Worm (Caenorhabditis elegans) whole organism, late embryonic: ENCODE measurements around the gene cpl-1.

Source experiments
- C38D4.7 ChIP-seq: fragments of 200-800 bp; sonication (Bioruptor generic); optimal IDR thresholded peaks from 2 replicates; lab custom pipeline; 2018; ENCODE audit warnings: mild to moderate bottlenecking, missing genetic modification characterization, moderate library complexity, missing compliant biosample characterization
- K09A11.1 ChIP-seq: sonication (generic microtip); optimal IDR thresholded peaks from 2 replicates; lab custom pipeline; 2017; ENCODE audit warnings: antibody characterized with exemption, mild to moderate bottlenecking, missing genetic modification characterization, missing compliant biosample characterization; ENCODE audit not compliant: insufficient read depth
- T23F11.4 ChIP-seq: fragments of 200-800 bp; sonication (Bioruptor generic); optimal IDR thresholded peaks from 2 replicates; lab custom pipeline; 2018; ENCODE audit warnings: mild to moderate bottlenecking, missing genetic modification characterization, missing compliant biosample characterization
- Y22D7AL.16 ChIP-seq: sonication (generic microtip); optimal IDR thresholded peaks from 2 replicates; lab custom pipeline; 2016; ENCODE audit warnings: missing genetic modification characterization, missing compliant biosample characterization
- ahr-1 ChIP-seq: sonication (generic microtip); optimal IDR thresholded peaks from 2 replicates; lab custom pipeline; 2016; ENCODE audit warnings: missing genetic modification characterization, missing compliant biosample characterization
- ceh-18 ChIP-seq: sonication (generic microtip); optimal IDR thresholded peaks from 2 replicates; lab custom pipeline; 2016; ENCODE audit warnings: missing genetic modification characterization, missing compliant biosample characterization
- ceh-19 ChIP-seq: fragments of 200-800 bp; sonication (Bioruptor generic); optimal IDR thresholded peaks from 2 replicates; lab custom pipeline; 2018; ENCODE audit warnings: mild to moderate bottlenecking, missing genetic modification characterization, missing compliant biosample characterization
- ceh-2 ChIP-seq: sonication (generic microtip); optimal IDR thresholded peaks from 2 replicates; lab custom pipeline; 2016; ENCODE audit warnings: missing genotype, missing genetic modification characterization, missing compliant biosample characterization
- ceh-22 ChIP-seq: sonication (generic microtip); optimal IDR thresholded peaks from 2 replicates; lab custom pipeline; 2017; ENCODE audit warnings: missing biosample characterization, missing genetic modification characterization
- ceh-24 ChIP-seq: sonication (generic microtip); optimal IDR thresholded peaks from 2 replicates; lab custom pipeline; 2016; ENCODE audit warnings: mild to moderate bottlenecking, missing genetic modification characterization, missing compliant biosample characterization
- ceh-30 ChIP-seq: fragments of 150-350 bp; optimal IDR thresholded peaks from 2 replicates; lab custom pipeline; 2014; ENCODE audit warnings: missing biosample characterization, missing genetic modification characterization
- ceh-6 ChIP-seq: fragments of 200-800 bp; sonication (Bioruptor generic); optimal IDR thresholded peaks from 2 replicates; lab custom pipeline; 2018; ENCODE audit warnings: mild to moderate bottlenecking, missing genetic modification characterization, missing compliant biosample characterization
- che-1 ChIP-seq: sonication (generic microtip); optimal IDR thresholded peaks from 2 replicates; lab custom pipeline; 2016; ENCODE audit warnings: mild to moderate bottlenecking, missing genetic modification characterization, missing compliant biosample characterization
- dve-1 ChIP-seq: sonication (generic microtip); optimal IDR thresholded peaks from 2 replicates; lab custom pipeline; 2017; ENCODE audit warnings: antibody characterized with exemption, mild to moderate bottlenecking, missing genetic modification characterization, missing compliant biosample characterization
- fkh-10 ChIP-seq: fragments of 150-350 bp; optimal IDR thresholded peaks from 2 replicates; lab custom pipeline; 2014; ENCODE audit warnings: missing biosample characterization, missing genetic modification reagents, missing genetic modification characterization
- fkh-6 ChIP-seq: sonication (generic microtip); optimal IDR thresholded peaks from 2 replicates; lab custom pipeline; 2016; ENCODE audit warnings: missing genetic modification characterization, missing compliant biosample characterization
- gmeb-2 ChIP-seq: sonication (generic microtip); optimal IDR thresholded peaks from 2 replicates; lab custom pipeline; 2016; ENCODE audit warnings: missing genetic modification characterization, inconsistent platforms, missing compliant biosample characterization
- hlh-13 ChIP-seq: fragments of 200-800 bp; sonication (Bioruptor generic); optimal IDR thresholded peaks from 2 replicates; lab custom pipeline; 2018; ENCODE audit warnings: mild to moderate bottlenecking, missing genetic modification characterization, missing compliant biosample characterization
- hlh-30 ChIP-seq: sonication (generic microtip); optimal IDR thresholded peaks from 2 replicates; lab custom pipeline; 2017; ENCODE audit warnings: antibody characterized with exemption, missing genetic modification characterization, missing compliant biosample characterization; ENCODE audit not compliant: insufficient read depth
- hlh-8 ChIP-seq: sonication (generic microtip); optimal IDR thresholded peaks from 2 replicates; lab custom pipeline; 2016; ENCODE audit warnings: missing genotype, missing genetic modification characterization, missing compliant biosample characterization
- madf-2 ChIP-seq: sonication (generic microtip); optimal IDR thresholded peaks from 2 replicates; lab custom pipeline; 2017; ENCODE audit warnings: missing genetic modification characterization, missing compliant biosample characterization
- mec-3 ChIP-seq: sonication (generic microtip); optimal IDR thresholded peaks from 2 replicates; lab custom pipeline; 2016; ENCODE audit warnings: borderline replicate concordance, missing genetic modification characterization, missing compliant biosample characterization
- nhr-232 ChIP-seq: sonication (generic microtip); optimal IDR thresholded peaks from 2 replicates; lab custom pipeline; 2016; ENCODE audit warnings: missing genetic modification characterization, missing compliant biosample characterization
- odd-2 ChIP-seq: sonication (generic microtip); optimal IDR thresholded peaks from 2 replicates; lab custom pipeline; 2017; ENCODE audit warnings: antibody characterized with exemption, mild to moderate bottlenecking, missing genetic modification characterization, missing compliant biosample characterization
- pag-3 ChIP-seq: sonication (generic microtip); optimal IDR thresholded peaks from 2 replicates; lab custom pipeline; 2016; ENCODE audit warnings: missing compliant biosample characterization, missing genetic modification characterization, borderline replicate concordance
- pat-9 ChIP-seq: fragments of 200-800 bp; sonication (Bioruptor generic); optimal IDR thresholded peaks from 2 replicates; lab custom pipeline; 2018; ENCODE audit warnings: mild to moderate bottlenecking, missing genetic modification characterization, moderate library complexity, missing compliant biosample characterization
- pax-1 ChIP-seq: fragments of 150-350 bp; optimal IDR thresholded peaks from 2 replicates; lab custom pipeline; 2014; ENCODE audit warnings: missing biosample characterization, missing genetic modification characterization
- pha-2 ChIP-seq: sonication (generic microtip); optimal IDR thresholded peaks from 2 replicates; lab custom pipeline; 2017; ENCODE audit warnings: mild to moderate bottlenecking, missing genetic modification characterization, missing compliant biosample characterization
- pha-4 ChIP-seq: fragments of 150-350 bp; optimal IDR thresholded peaks from 2 replicates; lab custom pipeline; 2018; ENCODE audit warnings: missing biosample characterization, missing genetic modification reagents, missing genetic modification characterization
- pqm-1 ChIP-seq: sonication (generic microtip); optimal IDR thresholded peaks from 2 replicates; lab custom pipeline; 2016; ENCODE audit warnings: missing genetic modification characterization, missing compliant biosample characterization
- rnt-1 ChIP-seq: sonication (generic microtip); optimal IDR thresholded peaks from 2 replicates; lab custom pipeline; 2016; ENCODE audit warnings: missing genetic modification characterization, missing compliant biosample characterization
- sox-4 ChIP-seq: sonication (generic microtip); optimal IDR thresholded peaks from 2 replicates; lab custom pipeline; 2017; ENCODE audit warnings: mild to moderate bottlenecking, missing genetic modification characterization, inconsistent platforms, missing compliant biosample characterization
- syd-9 ChIP-seq: sonication (generic microtip); optimal IDR thresholded peaks from 2 replicates; lab custom pipeline; 2016; ENCODE audit warnings: mild to moderate bottlenecking, missing genetic modification characterization, moderate library complexity, missing compliant biosample characterization
- tbx-7 ChIP-seq: sonication (generic microtip); optimal IDR thresholded peaks from 2 replicates; lab custom pipeline; 2016; ENCODE audit warnings: missing genotype, missing genetic modification characterization, missing compliant biosample characterization
- ttx-3 ChIP-seq: sonication (generic microtip); optimal IDR thresholded peaks from 2 replicates; lab custom pipeline; 2016; ENCODE audit warnings: missing genetic modification reagents, missing genetic modification characterization, missing compliant biosample characterization
- unc-3 ChIP-seq, 2 experiments: fragments of 200-800 bp in 1 of 2; sonication (Bioruptor generic) in 1 of 2; sonication (generic microtip) in 1 of 2; conservative IDR thresholded peaks in 1 of 2; optimal IDR thresholded peaks in 1 of 2; 2 replicates each; pipeline versions ENCODE4 v1.3.6 to Lab custom; 2016 to 2022; ENCODE audit warnings: missing compliant biosample characterization in 2 of 2, missing genetic modification characterization in 2 of 2, missing genetic modification reagents in 1 of 2
- unc-55 ChIP-seq: sonication (generic microtip); optimal IDR thresholded peaks from 2 replicates; lab custom pipeline; 2017; ENCODE audit warnings: missing biosample characterization, missing genetic modification reagents, missing genetic modification characterization
- zip-5 ChIP-seq: sonication (generic microtip); optimal IDR thresholded peaks from 2 replicates; lab custom pipeline; 2016; ENCODE audit warnings: missing genetic modification characterization, missing compliant biosample characterization
- ztf-16 ChIP-seq: sonication (generic microtip); optimal IDR thresholded peaks from 2 replicates; lab custom pipeline; 2017; ENCODE audit warnings: missing genetic modification characterization, missing compliant biosample characterization

Gene cpl-1

DNA sequence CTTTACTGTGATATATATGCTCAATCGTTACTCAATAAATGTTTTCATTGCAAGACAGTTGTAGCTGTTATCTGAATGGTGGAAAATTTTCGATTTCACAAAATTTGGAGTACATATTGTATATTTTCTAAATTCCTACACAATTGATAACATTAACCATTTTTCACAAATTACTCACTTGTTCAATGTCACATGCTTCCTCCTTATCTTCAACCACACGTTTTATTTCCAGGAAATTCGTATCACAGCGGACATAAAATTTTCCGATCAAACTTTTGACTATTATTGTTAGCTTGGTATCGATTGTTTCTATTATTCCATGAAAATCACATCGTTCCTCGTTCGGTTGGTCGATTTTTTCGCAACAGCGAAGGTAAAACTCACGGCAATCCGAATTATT is 13.3 kb upstream of the cpl-1 start:
- TF ChIP-seq ceh-19 (GFP tag; lab: Kevin White, UChicago) (no peak), pha-2 (tag; lab: Kevin White, UChicago) (no peak), Y22D7AL.16 (tag; lab: Kevin White, UChicago) (no peak)
- TF ChIP-seq, all 69 proteins: peak for 0

DNA sequence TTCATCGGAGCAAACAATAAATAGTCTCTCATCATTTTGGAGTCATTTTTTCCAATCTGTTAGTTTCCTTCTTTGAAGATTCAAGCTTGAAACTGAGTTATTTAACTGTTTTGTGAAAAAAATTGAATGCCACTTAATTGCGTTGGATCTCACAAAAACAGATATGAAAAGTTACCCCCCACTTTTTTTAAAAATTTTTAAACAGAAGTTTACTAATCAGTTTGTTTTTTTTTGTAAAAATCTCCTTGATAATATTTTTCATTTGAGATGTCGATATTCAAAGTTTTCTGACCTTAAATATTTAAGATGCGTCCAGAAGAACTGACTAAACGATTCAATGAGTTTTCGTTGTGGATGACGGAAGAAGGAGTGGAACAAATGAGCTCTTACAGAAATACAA is 11.2 kb upstream of the cpl-1 start, which contains the start of gene Y32B12C.1:
Gene Y32B12C.1, plus strand, starts transcription at position 301 of the 400 bp plus-strand sequence.
- TF ChIP-seq ceh-2 (tag; lab: Kevin White, UChicago), result no peak
- TF ChIP-seq unc-55 (GFP tag; lab: Kevin White, UChicago), result no peak
- TF ChIP-seq hlh-8 (tag; lab: Kevin White, UChicago), result no peak
- no peak for TF ChIP-seq pag-3 (tag; lab: Kevin White, UChicago)
- TF ChIP-seq nhr-232 (tag; lab: Kevin White, UChicago), result no peak
- no peak for TF ChIP-seq dve-1 (tag; lab: Kevin White, UChicago)
- TF ChIP-seq ttx-3, result no peak
- no peak for TF ChIP-seq pat-9 (tag; lab: Kevin White, UChicago)
- TF ChIP-seq unc-3 (GFP tag; conservative IDR thresholded peaks at IDR 0.05; lab: Robert Waterston, UW), result no peak
- no peak for TF ChIP-seq unc-3 (tag; optimal IDR thresholded peaks at IDR 0.05; lab: Kevin White, UChicago)
- TF ChIP-seq Y22D7AL.16 (tag; lab: Kevin White, UChicago), result no peak
- TF ChIP-seq rnt-1 (tag; lab: Kevin White, UChicago), result no peak
- TF ChIP-seq syd-9, result no peak

DNA sequence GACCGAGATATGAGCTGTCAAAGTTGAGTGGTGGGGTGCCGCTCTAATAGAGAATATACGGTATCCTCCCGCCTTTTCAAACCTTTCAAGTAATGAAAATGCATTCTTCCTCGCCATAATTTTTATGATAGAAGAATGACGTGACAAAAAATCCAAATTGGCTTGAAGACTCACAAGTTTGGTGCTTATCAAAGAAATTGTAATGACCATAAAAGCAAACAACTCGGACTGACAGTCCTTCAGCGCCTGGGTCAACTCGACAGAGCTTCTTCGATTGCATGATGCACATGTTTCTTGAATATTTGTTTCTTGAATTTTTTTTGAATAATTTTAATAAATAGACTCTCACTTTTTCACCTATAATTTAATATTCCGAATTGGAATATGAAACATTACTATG is 10.3 kb upstream of the cpl-1 start:
- TF ChIP-seq K09A11.1 (tag; lab: Kevin White, UChicago), result no peak
- TF ChIP-seq pax-1 (tag; lab: Kevin White, UChicago), result no peak
- TF ChIP-seq madf-2 (tag; lab: Kevin White, UChicago), result no peak

DNA sequence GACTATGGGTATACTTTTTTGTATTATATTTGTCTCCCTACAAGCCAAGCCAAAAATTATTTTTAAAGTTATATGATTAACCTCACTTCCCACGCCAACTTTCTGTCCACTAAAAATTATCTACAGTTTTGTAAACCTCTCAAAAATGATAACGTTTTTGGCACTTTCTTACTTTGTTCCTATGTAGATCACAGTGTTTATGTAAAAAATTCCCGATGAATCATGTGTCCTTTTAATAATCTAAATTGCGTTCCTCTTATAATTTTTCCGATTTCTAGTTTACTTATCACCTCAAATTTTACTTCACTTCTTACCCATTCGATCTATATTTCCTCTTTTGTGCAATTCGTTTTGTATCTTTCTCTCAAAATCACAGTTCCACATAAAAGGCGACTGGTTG is 9.2 kb upstream of the cpl-1 start:
- TF ChIP-seq nhr-232 (tag; lab: Kevin White, UChicago), result no peak
- no peak for TF ChIP-seq ceh-24 (tag; lab: Kevin White, UChicago)
- TF ChIP-seq sox-4 (tag; lab: Kevin White, UChicago), result no peak
- TF ChIP-seq ceh-22 (tag; lab: Kevin White, UChicago), result no peak
- no peak for TF ChIP-seq fkh-10 (GFP tag; lab: Kevin White, UChicago)
- TF ChIP-seq zip-5 (tag; lab: Kevin White, UChicago), result no peak
- TF ChIP-seq ahr-1, result no peak
- TF ChIP-seq hlh-30, result no peak
- TF ChIP-seq hlh-13 (GFP tag; lab: Kevin White, UChicago), result no peak
- no peak for TF ChIP-seq tbx-7 (tag; lab: Kevin White, UChicago)
- TF ChIP-seq pat-9 (tag; lab: Kevin White, UChicago), result no peak

DNA sequence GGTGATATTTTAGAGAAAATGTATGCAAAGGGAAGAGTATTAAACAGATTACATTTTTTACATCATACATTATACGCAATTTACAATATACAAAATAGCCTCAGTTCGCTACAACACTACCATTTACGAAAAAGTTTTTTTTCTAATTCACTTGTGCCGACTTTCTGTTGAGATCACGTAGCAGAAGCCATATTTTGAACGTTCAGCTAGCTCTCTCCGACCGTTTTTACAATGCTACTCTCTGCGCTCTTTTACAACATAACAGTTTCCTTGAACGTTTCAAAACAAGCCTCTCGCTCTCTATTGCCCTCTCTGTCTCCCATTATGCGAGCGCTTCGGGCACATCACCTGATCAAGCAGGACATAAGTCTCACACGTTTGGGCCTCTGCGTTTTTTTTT is 8.0 kb upstream of the cpl-1 start, which contains the start of gene T03E6.8:
Gene T03E6.8, minus strand, starts transcription at position 101 of the 400 bp plus-strand sequence.
- TF ChIP-seq C38D4.7 (GFP tag; lab: Kevin White, UChicago), result no peak
- no peak for TF ChIP-seq fkh-6
- TF ChIP-seq ceh-2 (tag; lab: Kevin White, UChicago), result no peak
- no peak for TF ChIP-seq pha-2 (tag; lab: Kevin White, UChicago)
- no peak for TF ChIP-seq ceh-6 (GFP tag; lab: Kevin White, UChicago)

DNA sequence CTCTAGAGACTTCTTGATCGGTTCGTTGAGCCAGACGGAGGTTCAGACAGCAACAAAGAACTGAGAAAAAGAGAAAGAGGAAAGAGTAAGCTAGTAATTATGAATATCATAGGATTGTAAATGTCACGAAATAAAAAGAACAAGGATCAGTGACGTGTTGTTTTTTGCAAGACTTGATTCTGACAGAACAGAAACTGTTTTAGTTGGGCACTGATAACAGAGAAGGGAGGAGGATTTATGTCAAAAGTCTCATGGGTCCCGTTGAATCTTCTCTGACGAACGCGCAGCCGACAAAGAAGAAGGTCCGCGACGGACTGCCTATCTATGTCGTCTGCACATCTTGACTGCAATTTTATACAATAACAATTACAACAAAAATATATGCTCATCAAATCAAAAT is 5.5 kb upstream of the cpl-1 start, which contains the start of gene T03E6.9:
Gene T03E6.9, minus strand, starts transcription at position 101 of the 400 bp plus-strand sequence.
- TF ChIP-seq ceh-19 (GFP tag; lab: Kevin White, UChicago) (no peak), T23F11.4 (GFP tag; lab: Kevin White, UChicago) (no peak), odd-2 (no peak), pha-4 (no peak), pqm-1 (tag; lab: Kevin White, UChicago) (no peak), madf-2 (tag; lab: Kevin White, UChicago) (no peak), nhr-232 (tag; lab: Kevin White, UChicago) (no peak), ceh-30 (tag; lab: Kevin White, UChicago) (no peak), pax-1 (tag; lab: Kevin White, UChicago) (no peak), fkh-6 (no peak), che-1 (tag; lab: Kevin White, UChicago) (no peak), ceh-18 (tag; lab: Kevin White, UChicago) (no peak), ahr-1 (no peak), gmeb-2 (tag; lab: Kevin White, UChicago) (no peak), mec-3 (tag; lab: Kevin White, UChicago) (no peak), ztf-16 (no peak)
